Worm (Caenorhabditis elegans): ENCODE measurements around the gene nuo-5.

DNA sequence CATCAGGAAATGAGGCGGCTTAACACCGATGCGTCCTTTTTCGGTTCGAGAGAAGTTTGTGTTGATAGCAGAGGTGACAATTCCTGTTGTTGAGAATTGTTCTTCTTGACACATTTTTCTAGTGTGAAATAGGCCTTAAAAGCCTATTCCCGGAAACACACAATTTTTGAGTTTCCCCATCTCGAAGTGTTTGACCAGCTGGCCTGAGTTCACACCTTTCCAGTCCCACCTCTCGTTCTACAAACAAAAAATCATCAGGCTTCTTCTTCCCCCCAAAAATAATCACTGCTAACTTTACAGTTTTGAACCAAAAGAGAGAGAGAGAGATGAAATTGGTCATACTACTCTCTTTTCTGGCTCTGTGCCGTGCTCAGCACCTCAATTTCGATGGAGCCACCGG is 32.2 kb upstream of the nuo-5 start, which contains the start of gene W02G9.4:
- no peak for TF ChIP-seq med-1 (GFP tag; optimal IDR thresholded peaks at IDR 0.05; ENCODE audit: insufficient read depth)
- no peak for TF ChIP-seq ztf-29 (GFP tag; IDR thresholded peaks at IDR 0.05)
- no peak for TF ChIP-seq T22C8.4 (GFP tag; IDR thresholded peaks at IDR 0.05)
